Worm (Caenorhabditis elegans): Measurements from ENCODE around the gene asna-1.

The asna-1 gene

DNA sequence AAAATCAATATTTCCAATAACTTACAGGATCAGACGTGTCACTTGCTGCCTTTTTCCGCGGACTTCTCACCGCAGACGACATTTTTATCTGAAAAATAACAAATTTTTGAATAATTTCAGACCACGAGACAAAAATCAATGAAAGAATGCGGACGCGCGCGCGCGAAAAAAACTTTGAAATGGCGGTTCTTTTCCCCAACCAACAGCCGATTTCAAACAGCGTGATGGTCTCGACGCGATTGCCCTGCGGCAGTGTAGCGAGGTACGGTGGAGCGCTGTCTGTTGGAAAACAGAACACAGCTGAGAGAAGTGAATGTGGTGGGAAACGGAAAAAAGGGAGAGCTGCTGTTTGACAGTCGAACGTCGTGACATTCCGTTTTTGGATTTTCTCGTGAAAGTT lies 9.2 kb downstream of the asna-1 start, which contains the start of gene lin-9 (continued):
- TF ChIP-seq nhr-102 (tag; optimal IDR thresholded peaks at IDR 0.05): peak; percentile 94
- peak; percentile 99 for TF ChIP-seq dve-1 (tag; optimal IDR thresholded peaks at IDR 0.05; ENCODE audit: insufficient read depth)
- no peak for TF ChIP-seq nhr-76 (tag; optimal IDR thresholded peaks at IDR 0.05)
- peak; percentile 89 for TF ChIP-seq mxl-3 (GFP tag; optimal IDR thresholded peaks at IDR 0.05)
- peak; percentile 91 for TF ChIP-seq T20F7.1 (GFP tag; optimal IDR thresholded peaks at IDR 0.05)
- TF ChIP-seq tra-1 (GFP tag; IDR thresholded peaks at IDR 0.05): peak; percentile 92
- TF ChIP-seq zag-1 (tag; optimal IDR thresholded peaks at IDR 0.05): no peak
- peak; percentile 83 for TF ChIP-seq lin-15B (tag; optimal IDR thresholded peaks at IDR 0.05)
- no peak for TF ChIP-seq unc-39 (tag; optimal IDR thresholded peaks at IDR 0.05)
- peak; percentile 84 for TF ChIP-seq jun-1 (tag; optimal IDR thresholded peaks at IDR 0.05)
- TF ChIP-seq unc-130 (GFP tag; optimal IDR thresholded peaks at IDR 0.05): peak; percentile 81
- peak; percentile 96 for TF ChIP-seq nhr-11 (tag; optimal IDR thresholded peaks at IDR 0.05)
- TF ChIP-seq snpc-1.2 (GFP tag; IDR thresholded peaks at IDR 0.05): peak; percentile 82
- TF ChIP-seq zfp-3 (GFP tag; conservative IDR thresholded peaks at IDR 0.05): peak; percentile 91
- TF ChIP-seq mep-1 (tag; optimal IDR thresholded peaks at IDR 0.05): peak; percentile 97
- TF ChIP-seq ceh-62 (tag; optimal IDR thresholded peaks at IDR 0.05): no peak
- TF ChIP-seq mes-2 (tag; optimal IDR thresholded peaks at IDR 0.05; ENCODE audit: poor library complexity, severe bottlenecking): peak; percentile 95
- TF ChIP-seq egl-43 (GFP tag; IDR thresholded peaks at IDR 0.05): peak; percentile 93
- peak; percentile 35 for TF ChIP-seq ceh-28 (tag; optimal IDR thresholded peaks at IDR 0.05)
- peak; percentile 83 for TF ChIP-seq ztf-7 (tag; optimal IDR thresholded peaks at IDR 0.05)
- TF ChIP-seq mdl-1 (tag; optimal IDR thresholded peaks at IDR 0.05): peak; percentile 15 to 82
- TF ChIP-seq saeg-2 (GFP tag; IDR thresholded peaks at IDR 0.05): peak; percentile 78; the same call in 1 of the 2 replicates
- peak; percentile 19 for TF ChIP-seq pqm-1 (tag; optimal IDR thresholded peaks at IDR 0.05)
- TF ChIP-seq nhr-25 (tag; optimal IDR thresholded peaks at IDR 0.05; ENCODE audit: borderline replicate concordance, insufficient read depth): peak; percentile 71
- TF ChIP-seq gei-8 (GFP tag; optimal IDR thresholded peaks at IDR 0.05): no peak
- TF ChIP-seq Y105C5A.15 (GFP tag; IDR thresholded peaks at IDR 0.05): no peak
- TF ChIP-seq pha-4 (GFP tag; IDR thresholded peaks at IDR 0.05): peak; percentile 93
- TF ChIP-seq pha-4 (tag; optimal IDR thresholded peaks at IDR 0.05): no peak
- TF ChIP-seq spr-1 (tag; optimal IDR thresholded peaks at IDR 0.05): peak; percentile 93
- peak; percentile 91 for TF ChIP-seq Y48G9A.11 (GFP tag; IDR thresholded peaks at IDR 0.05)
- TF ChIP-seq nhr-77 (tag; optimal IDR thresholded peaks at IDR 0.05): peak; percentile 86
- TF ChIP-seq dmd-6 (GFP tag; IDR thresholded peaks at IDR 0.05): peak; percentile 96
- peak; percentile 86 for TF ChIP-seq madf-9 (GFP tag; conservative IDR thresholded peaks at IDR 0.05)
- TF ChIP-seq ZK546.5 (tag; optimal IDR thresholded peaks at IDR 0.05): peak in 1 of 2 experiments; percentile 26
- peak; percentile 99 to 100 for TF ChIP-seq lsy-2 (tag; optimal IDR thresholded peaks at IDR 0.05)
- peak; percentile 3 to 98 for TF ChIP-seq unc-62 (GFP tag; optimal IDR thresholded peaks at IDR 0.05 in 1 of 2)
- no peak for TF ChIP-seq unc-62 (tag; optimal IDR thresholded peaks at IDR 0.05)
- peak; percentile 92 for TF ChIP-seq lin-38 (GFP tag; IDR thresholded peaks at IDR 0.05)

- TF ChIP-seq egl-43 (GFP tag; IDR thresholded peaks at IDR 0.05): no peak
- peak; percentile 37 for TF ChIP-seq hlh-11 (tag; optimal IDR thresholded peaks at IDR 0.05)
- peak; percentile 42 for TF ChIP-seq ceh-28 (tag; optimal IDR thresholded peaks at IDR 0.05)
- peak; percentile 53 for TF ChIP-seq rbr-2 (tag; optimal IDR thresholded peaks at IDR 0.05)
- TF ChIP-seq pha-4 (GFP tag; IDR thresholded peaks at IDR 0.05): no peak; the same call in 1 of the 2 replicates
- no peak for TF ChIP-seq pha-4 (tag; optimal IDR thresholded peaks at IDR 0.05)
- TF ChIP-seq lin-38 (GFP tag; IDR thresholded peaks at IDR 0.05): peak; percentile 36
- 0 out of 2 replicates have a peak, but pooled peaks have one; percentile 5 for TF ChIP-seq set-16 (GFP tag; IDR thresholded peaks at IDR 0.05)
- TF ChIP-seq fos-1 (tag; optimal IDR thresholded peaks at IDR 0.05): no peak
- peak; percentile 46 for TF ChIP-seq dpl-1 (GFP tag; optimal IDR thresholded peaks at IDR 0.05)
- TF ChIP-seq aha-1 (tag): peak; percentile 24
- peak; percentile 46; the same call in 1 of the 2 replicates for TF ChIP-seq hmg-1.1 (GFP tag; IDR thresholded peaks at IDR 0.05)
- TF ChIP-seq nhr-111 (GFP tag; optimal IDR thresholded peaks at IDR 0.05): no peak
- TF ChIP-seq dmd-9 (GFP tag; IDR thresholded peaks at IDR 0.05): no peak
- no peak for TF ChIP-seq F26F4.8 (GFP tag; conservative IDR thresholded peaks at IDR 0.05)
- TF ChIP-seq ztf-11 (tag; optimal IDR thresholded peaks at IDR 0.05): no peak
- TF ChIP-seq Y5F2A.4 (GFP tag; optimal IDR thresholded peaks at IDR 0.05): no peak
- peak in 1 of 2 experiments; percentile 56 for TF ChIP-seq unc-62 (GFP tag; optimal IDR thresholded peaks at IDR 0.05 in 1 of 2)
- no peak for TF ChIP-seq unc-62 (tag; optimal IDR thresholded peaks at IDR 0.05)
Observed at ce11 chrIII:8904914-8905665, 10.2 kb downstream of the asna-1 start, which contains the start of gene unc-32. TSS of gene unc-32 (plus strand) at chrIII:8905615.

Data from whole organism, L4 larva.